Fruit fly (Drosophila melanogaster) whole organism, pupa: ENCODE data around the gene CG14086.

Experiments
- CG10348 ChIP-seq: fragments of 200-800 bp; sonication (Bioruptor generic); IDR thresholded peaks from 2 replicates; pipeline ENCODE4 v1.3.6; 2022; ENCODE audit warnings: missing biosample characterization, missing genetic modification characterization
- CG12605 ChIP-seq: fragments of 200-800 bp; sonication (Bioruptor generic); IDR thresholded peaks from 2 replicates; pipeline ENCODE4 v1.3.6; 2022; ENCODE audit warnings: missing biosample characterization, missing genetic modification characterization
- CG13204 ChIP-seq: fragments of 200-800 bp; sonication (Bioruptor generic); optimal IDR thresholded peaks from 2 replicates; lab custom pipeline; 2018; ENCODE audit warnings: missing biosample characterization, mild to moderate bottlenecking, missing genetic modification characterization, moderate library complexity
- CG15710 ChIP-seq: fragments of 200-800 bp; sonication (Bioruptor generic); optimal IDR thresholded peaks from 2 replicates; lab custom pipeline; 2018; ENCODE audit warnings: missing biosample characterization, mild to moderate bottlenecking, missing genetic modification characterization, moderate library complexity
- CG17806 ChIP-seq: fragments of 200-800 bp; sonication (Bioruptor generic); optimal IDR thresholded peaks from 2 replicates; lab custom pipeline; 2018; ENCODE audit warnings: missing biosample characterization, mild to moderate bottlenecking, missing genetic modification characterization, moderate library complexity
- CG4496 ChIP-seq: fragments of 200-800 bp; sonication (Bioruptor generic); IDR thresholded peaks from 3 replicates; pipeline ENCODE4 v1.3.6; 2022; ENCODE audit warnings: missing biosample characterization, missing genetic modification characterization
- CG8159 ChIP-seq: fragments of 200-800 bp; sonication (Bioruptor generic); optimal IDR thresholded peaks from 3 replicates; lab custom pipeline; 2018; ENCODE audit warnings: missing biosample characterization, mild to moderate bottlenecking, missing genetic modification characterization, moderate library complexity
- CG9948 ChIP-seq: fragments of 200-800 bp; sonication (Bioruptor generic); optimal IDR thresholded peaks from 2 replicates; lab custom pipeline; 2018; ENCODE audit warnings: missing biosample characterization, mild to moderate bottlenecking, missing genetic modification characterization, moderate library complexity
- EcR ChIP-seq: fragments of 200-800 bp; sonication (Bioruptor generic); optimal IDR thresholded peaks from 3 replicates; lab custom pipeline; 2019; ENCODE audit warnings: missing biosample characterization, missing genetic modification characterization, mild to moderate bottlenecking, moderate library complexity, missing genetic modification reagents
- Ets98B ChIP-seq: fragments of 200-800 bp; sonication (Bioruptor generic); IDR thresholded peaks from 2 replicates; pipeline ENCODE4 v1.3.6; 2022; ENCODE audit warnings: missing biosample characterization, missing genetic modification characterization
- Pif1A ChIP-seq: fragments of 200-800 bp; sonication (Bioruptor generic); optimal IDR thresholded peaks from 3 replicates; lab custom pipeline; 2016; ENCODE audit warnings: missing biosample characterization, missing genetic modification characterization
- Snoo ChIP-seq: fragments of 200-800 bp; sonication (Bioruptor generic); optimal IDR thresholded peaks from 3 replicates; lab custom pipeline; 2017; ENCODE audit warnings: missing biosample characterization, mild to moderate bottlenecking, missing genetic modification characterization, inconsistent platforms
- fd96Ca ChIP-seq: fragments of 200-800 bp; sonication (Bioruptor generic); IDR thresholded peaks from 3 replicates; pipeline ENCODE4 v1.3.6; 2022; ENCODE audit warnings: missing biosample characterization, missing genetic modification characterization

- no peak for TF ChIP-seq CG9948 (tag; lab: Kevin White, UChicago)
- no peak for TF ChIP-seq CG8159 (tag; lab: Kevin White, UChicago)
- no peak for TF ChIP-seq EcR
- no peak for TF ChIP-seq CG12605 (GFP tag; lab: Robert Waterston, UW)
- TF ChIP-seq CG17806 (tag; lab: Kevin White, UChicago) = no peak
- TF ChIP-seq Ets98B (GFP tag; lab: Robert Waterston, UW) = no peak
- TF ChIP-seq CG13204 = no peak
- no peak for TF ChIP-seq Snoo
- no peak for TF ChIP-seq CG10348 (GFP tag; lab: Robert Waterston, UW)
- no peak for TF ChIP-seq CG15710 (tag; lab: Kevin White, UChicago)
- TF ChIP-seq fd96Ca (GFP tag; lab: Robert Waterston, UW) = no peak
- TF ChIP-seq CG4496 (GFP tag; lab: Robert Waterston, UW) = no peak
- TF ChIP-seq Pif1A = no peak
Observed at dm6 chr3L:19236060-19236459, 39.5 kb upstream of the CG14086 start, which contains the start of gene CG33647.
